Fruit fly (Drosophila melanogaster): ENCODE results near the gene Pde1c.

Pde1c gene

dm6 chr2L:11940620-11941019, 12.2 kb upstream of the Pde1c start (continued):
- no peak for TF ChIP-seq CG13287 (GFP tag; IDR thresholded peaks at IDR 0.05; ENCODE audit: partially characterized antibody)
- no peak for TF ChIP-seq Dek (tag; optimal IDR thresholded peaks at IDR 0.05)
- TF ChIP-seq twi (tag; optimal IDR thresholded peaks at IDR 0.05): no peak
- no peak for TF ChIP-seq grau (tag; optimal IDR thresholded peaks at IDR 0.05)
- no peak for TF ChIP-seq sima (GFP tag; optimal IDR thresholded peaks at IDR 0.05)
- no peak for TF ChIP-seq ttk (GFP tag; IDR thresholded peaks at IDR 0.05)
- no peak for TF ChIP-seq CG2678 (tag; optimal IDR thresholded peaks at IDR 0.05)
- TF ChIP-seq wek (GFP tag; optimal IDR thresholded peaks at IDR 0.05): no peak
- TF ChIP-seq maf-S (GFP tag; optimal IDR thresholded peaks at IDR 0.05): no peak
- no peak for TF ChIP-seq CG3065 (GFP tag; optimal IDR thresholded peaks at IDR 0.05)
- peak; percentile 7 for TF ChIP-seq az2 (GFP tag; optimal IDR thresholded peaks at IDR 0.05)
- TF ChIP-seq CG34422 (GFP tag; IDR thresholded peaks at IDR 0.05): no peak
- TF ChIP-seq CG8478 (optimal IDR thresholded peaks at IDR 0.05): no peak
- TF ChIP-seq row (GFP tag; IDR thresholded peaks at IDR 0.05): no peak
- TF ChIP-seq H15 (GFP tag; IDR thresholded peaks at IDR 0.05): no peak
- no peak for TF ChIP-seq fd3F (GFP tag; optimal IDR thresholded peaks at IDR 0.05)
- TF ChIP-seq CG7556 (GFP tag; optimal IDR thresholded peaks at IDR 0.05): no peak
- no peak for TF ChIP-seq gcm2 (GFP tag; optimal IDR thresholded peaks at IDR 0.05)
- no peak for TF ChIP-seq CG12942 (GFP tag; optimal IDR thresholded peaks at IDR 0.05)
- TF ChIP-seq Drgx (GFP tag; IDR thresholded peaks at IDR 0.05): no peak
- 0 out of 3 replicates have a peak, but pooled peaks have one; percentile 23 for TF ChIP-seq Dbx (GFP tag; IDR thresholded peaks at IDR 0.05)
- no peak for TF ChIP-seq CG15601 (tag; optimal IDR thresholded peaks at IDR 0.05)
- TF ChIP-seq CG5180 (GFP tag; optimal IDR thresholded peaks at IDR 0.05): peak; percentile 64
- no peak for TF ChIP-seq mld (GFP tag; IDR thresholded peaks at IDR 0.05; ENCODE audit: partially characterized antibody)
- no peak for TF ChIP-seq eyg (GFP tag; optimal IDR thresholded peaks at IDR 0.05)
- no peak for TF ChIP-seq CG43689 (GFP tag; IDR thresholded peaks at IDR 0.05)
- no peak for TF ChIP-seq Max (GFP tag; optimal IDR thresholded peaks at IDR 0.05)
- TF ChIP-seq crp (GFP tag; optimal IDR thresholded peaks at IDR 0.05): no peak
- TF ChIP-seq cg (GFP tag; optimal IDR thresholded peaks at IDR 0.05): no peak
- no peak; the same call in 1 of the 2 replicates for TF ChIP-seq sob (GFP tag; IDR thresholded peaks at IDR 0.05)
- TF ChIP-seq Deaf1 (tag; optimal IDR thresholded peaks at IDR 0.05): no peak
- TF ChIP-seq zen2 (GFP tag; IDR thresholded peaks at IDR 0.05; ENCODE audit: partially characterized antibody): no peak
- no peak for TF ChIP-seq CG6813 (GFP tag; optimal IDR thresholded peaks at IDR 0.05)
- TF ChIP-seq CG13424 (tag; optimal IDR thresholded peaks at IDR 0.05): no peak
- TF ChIP-seq pros (GFP tag; optimal IDR thresholded peaks at IDR 0.05): no peak
- TF ChIP-seq CG18764 (GFP tag; optimal IDR thresholded peaks at IDR 0.05): no peak
- no peak for TF ChIP-seq nerfin-1 (tag; optimal IDR thresholded peaks at IDR 0.05)
- TF ChIP-seq CG9932 (GFP tag; IDR thresholded peaks at IDR 0.05): no peak
- no peak for TF ChIP-seq Trl (optimal IDR thresholded peaks at IDR 0.05)
- no peak for TF ChIP-seq Trl (GFP tag; optimal IDR thresholded peaks at IDR 0.05)
- TF ChIP-seq CG14667 (GFP tag; IDR thresholded peaks at IDR 0.05): no peak
- no peak for TF ChIP-seq z (GFP tag; IDR thresholded peaks at IDR 0.05)
- no peak for TF ChIP-seq inv (GFP tag; IDR thresholded peaks at IDR 0.05; ENCODE audit: partially characterized antibody)
- no peak for TF ChIP-seq nmo (GFP tag; optimal IDR thresholded peaks at IDR 0.05)
- no peak for TF ChIP-seq CG2129 (GFP tag; IDR thresholded peaks at IDR 0.05; ENCODE audit: partially characterized antibody)
- no peak for TF ChIP-seq bowl (GFP tag; IDR thresholded peaks at IDR 0.05)
- peak; percentile 85 for TF ChIP-seq CTCF (GFP tag; optimal IDR thresholded peaks at IDR 0.05)
- TF ChIP-seq Scr (GFP tag; IDR thresholded peaks at IDR 0.05; ENCODE audit: partially characterized antibody): no peak
- TF ChIP-seq otp (GFP tag; IDR thresholded peaks at IDR 0.05): no peak
- TF ChIP-seq cas (GFP tag; IDR thresholded peaks at IDR 0.05): no peak
- TF ChIP-seq CG11093 (GFP tag; IDR thresholded peaks at IDR 0.05): no peak
- TF ChIP-seq CG18476 (GFP tag; optimal IDR thresholded peaks at IDR 0.05): no peak
- peak; percentile 52 for TF ChIP-seq gem (tag; optimal IDR thresholded peaks at IDR 0.05)
